Fruit fly (Drosophila melanogaster): Measurements from ENCODE around the gene Pi4KIIIalpha.

DNA sequence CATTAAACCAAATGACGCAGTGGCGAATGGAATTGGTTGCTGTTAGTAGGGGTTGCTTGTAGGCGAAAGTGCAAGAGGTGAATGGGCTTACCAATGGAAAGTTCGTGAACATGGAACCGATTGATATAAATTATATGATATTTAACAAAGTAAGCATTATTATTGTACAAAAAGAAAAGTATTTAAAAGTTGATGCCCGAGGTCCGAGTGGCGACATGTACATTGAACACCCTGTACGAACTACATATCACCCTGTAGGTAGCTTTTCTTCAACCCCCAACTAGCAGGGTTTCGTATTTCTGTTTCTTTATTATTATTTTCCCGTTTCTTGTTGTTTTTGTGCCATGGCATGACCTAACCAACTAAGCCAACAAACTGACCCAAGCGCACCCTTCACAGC, 32.6 kb downstream of the Pi4KIIIalpha start:
- no peak for TF ChIP-seq Sp1 (GFP tag; optimal IDR thresholded peaks at IDR 0.05)
- no peak for TF ChIP-seq N (GFP tag; optimal IDR thresholded peaks at IDR 0.05)
- TF ChIP-seq fru (GFP tag; optimal IDR thresholded peaks at IDR 0.05) = no peak
- no peak for TF ChIP-seq Mio (GFP tag; optimal IDR thresholded peaks at IDR 0.05)
- TF ChIP-seq pan (optimal IDR thresholded peaks at IDR 0.05) = no peak
- TF ChIP-seq br (GFP tag; optimal IDR thresholded peaks at IDR 0.05) = no peak
- no peak for TF ChIP-seq Hr83 (GFP tag; optimal IDR thresholded peaks at IDR 0.05; ENCODE audit: poor library complexity, severe bottlenecking)
- TF ChIP-seq dl (GFP tag; optimal IDR thresholded peaks at IDR 0.05; ENCODE audit: insufficient read depth in 1 of 2, partially characterized antibody in 2 of 2) = no peak
- TF ChIP-seq Abd-B (GFP tag; optimal IDR thresholded peaks at IDR 0.05) = no peak
- TF ChIP-seq psq (GFP tag; optimal IDR thresholded peaks at IDR 0.05) = no peak
- no peak for TF ChIP-seq woc (GFP tag; optimal IDR thresholded peaks at IDR 0.05)
- TF ChIP-seq h (GFP tag; optimal IDR thresholded peaks at IDR 0.05) = no peak

Measured in whole organism, wandering third instar larva.